Worm (Caenorhabditis elegans) whole organism, L3 larva: Measurements from ENCODE around the gene F02A9.7.

Source experiments
- ZK546.5 ChIP-seq: sonication (generic microtip); optimal IDR thresholded peaks from 2 replicates; lab custom pipeline; 2017; ENCODE audit warnings: missing biosample characterization, missing genetic modification characterization
- ama-1 ChIP-seq: fragments of 150-350 bp; optimal IDR thresholded peaks from 2 replicates; lab custom pipeline; 2018
- ceh-9 ChIP-seq: sonication (generic microtip); optimal IDR thresholded peaks from 2 replicates; lab custom pipeline; 2018; ENCODE audit warnings: missing biosample characterization, missing genetic modification characterization
- elt-2 ChIP-seq: sonication (generic microtip); optimal IDR thresholded peaks from 2 replicates; lab custom pipeline; 2016; ENCODE audit warnings: missing genetic modification reagents, mild to moderate bottlenecking, missing genetic modification characterization, missing compliant biosample characterization
- nhr-237 ChIP-seq: fragments of 150-350 bp; optimal IDR thresholded peaks from 2 replicates; lab custom pipeline; 2014; ENCODE audit warnings: missing biosample characterization, missing genetic modification characterization
- nhr-76 ChIP-seq: fragments of 150-350 bp; sonication (generic microtip); optimal IDR thresholded peaks from 5 replicates; lab custom pipeline; 2014; ENCODE audit warnings: missing biosample characterization, missing genetic modification characterization

DNA sequence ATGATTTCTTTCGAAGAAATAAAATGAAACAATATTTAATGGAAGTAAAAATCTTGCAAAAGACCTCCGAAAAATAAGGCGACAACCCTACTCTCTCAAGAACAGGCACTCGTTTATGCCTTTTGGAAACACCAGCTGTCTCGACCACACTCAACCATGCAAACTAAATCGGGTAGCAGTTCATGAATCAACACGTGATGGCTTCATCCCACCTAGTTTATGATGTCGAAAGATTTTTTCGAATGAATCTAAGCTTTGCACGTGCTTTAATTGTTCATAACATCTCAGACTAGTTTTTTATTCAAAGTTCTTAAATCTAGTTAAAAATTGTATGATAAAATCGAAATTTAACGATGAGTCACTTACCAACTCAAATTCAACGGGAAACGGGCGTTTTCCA lies 22.2 kb downstream of the F02A9.7 start:
- TF ChIP-seq ZK546.5 (tag; lab: Kevin White, UChicago) (no peak), ceh-9 (tag; lab: Kevin White, UChicago) (no peak), nhr-237 (tag; lab: Kevin White, UChicago) (no peak), nhr-76 (tag; lab: Kevin White, UChicago) (no peak), elt-2 (tag; lab: Kevin White, UChicago) (no peak), ama-1 (peak; percentile 83)
